Worm (Caenorhabditis elegans): Measurements from ENCODE around the gene madf-9.

- TF ChIP-seq flt-1 (GFP tag; IDR thresholded peaks at IDR 0.05) (no peak), ceh-36 (tag; optimal IDR thresholded peaks at IDR 0.05) (no peak), ama-1 (optimal IDR thresholded peaks at IDR 0.05) (no peak), tra-4 (tag; optimal IDR thresholded peaks at IDR 0.05) (no peak), hmg-4 (GFP tag; optimal IDR thresholded peaks at IDR 0.05) (no peak), scrt-1 (GFP tag; IDR thresholded peaks at IDR 0.05) (no peak), ceh-13 (GFP tag; optimal IDR thresholded peaks at IDR 0.05) (no peak), pes-1 (GFP tag; IDR thresholded peaks at IDR 0.05) (no peak), hmbx-1 (tag; optimal IDR thresholded peaks at IDR 0.05) (no peak), hnd-1 (tag; optimal IDR thresholded peaks at IDR 0.05) (no peak)
Observed at ce11 chrIV:3593513-3593912, 43.4 kb upstream of the madf-9 start, which contains the start of gene taf-2.

Data from whole organism, early embryonic.